Worm (Caenorhabditis elegans): ENCODE data around the gene ref-2.

Gene ref-2

DNA sequence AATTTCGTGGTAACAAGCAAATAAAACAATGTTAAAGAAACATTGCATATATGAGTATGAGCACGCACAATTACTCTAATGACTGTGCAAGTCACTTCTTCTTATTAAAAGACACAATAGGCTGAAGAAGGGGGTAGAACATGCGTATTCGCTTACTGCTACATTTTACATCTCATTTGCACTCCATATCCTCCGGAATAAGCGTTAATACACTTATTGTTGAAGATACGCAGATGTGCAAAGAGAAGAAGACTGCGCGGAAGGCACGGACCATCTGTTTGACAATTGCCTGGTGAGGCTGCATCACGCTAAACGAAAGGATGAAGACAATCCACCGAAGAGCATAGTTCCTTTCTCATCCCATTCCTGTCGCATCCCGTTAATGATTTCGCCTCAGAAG lies 31.2 kb upstream of the ref-2 start:
- TF ChIP-seq pat-9 (tag; optimal IDR thresholded peaks at IDR 0.05) (no peak), che-1 (tag; optimal IDR thresholded peaks at IDR 0.05) (no peak), npax-4 (tag; optimal IDR thresholded peaks at IDR 0.05) (no peak), elt-4 (tag; optimal IDR thresholded peaks at IDR 0.05) (no peak), ama-1 (optimal IDR thresholded peaks at IDR 0.05) (no peak), ceh-45 (GFP tag; IDR thresholded peaks at IDR 0.05) (no peak), ceh-14 (tag; optimal IDR thresholded peaks at IDR 0.05) (peak; percentile 71), lin-11 (tag; optimal IDR thresholded peaks at IDR 0.05) (no peak), K09A11.1 (tag; optimal IDR thresholded peaks at IDR 0.05; ENCODE audit: insufficient read depth) (no peak), pha-2 (tag; optimal IDR thresholded peaks at IDR 0.05) (no peak), hlh-13 (GFP tag; optimal IDR thresholded peaks at IDR 0.05) (no peak), unc-55 (GFP tag; optimal IDR thresholded peaks at IDR 0.05) (peak; percentile 43), ceh-18 (tag; optimal IDR thresholded peaks at IDR 0.05) (no peak), ahr-1 (tag; optimal IDR thresholded peaks at IDR 0.05) (no peak), ceh-2 (tag; optimal IDR thresholded peaks at IDR 0.05) (no peak), hlh-8 (tag; optimal IDR thresholded peaks at IDR 0.05) (no peak), dmd-4 (tag; optimal IDR thresholded peaks at IDR 0.05; ENCODE audit: borderline replicate concordance) (no peak), rnt-1 (tag; optimal IDR thresholded peaks at IDR 0.05) (no peak), ztf-16 (tag; optimal IDR thresholded peaks at IDR 0.05) (no peak), ets-4 (tag; optimal IDR thresholded peaks at IDR 0.05) (no peak), pros-1 (tag; optimal IDR thresholded peaks at IDR 0.05) (no peak), zip-5 (tag; optimal IDR thresholded peaks at IDR 0.05) (no peak), pqm-1 (tag; optimal IDR thresholded peaks at IDR 0.05) (no peak), fkh-10 (GFP tag; optimal IDR thresholded peaks at IDR 0.05) (no peak), C38D4.7 (GFP tag; optimal IDR thresholded peaks at IDR 0.05) (no peak), fax-1 (tag; optimal IDR thresholded peaks at IDR 0.05) (no peak), ceh-48 (tag; optimal IDR thresholded peaks at IDR 0.05) (no peak), madf-2 (tag; optimal IDR thresholded peaks at IDR 0.05) (no peak), T23F11.4 (GFP tag; optimal IDR thresholded peaks at IDR 0.05) (no peak), tbx-2 (tag; optimal IDR thresholded peaks at IDR 0.05) (peak; percentile 47), C08G9.2 (tag; optimal IDR thresholded peaks at IDR 0.05) (no peak), Y22D7AL.16 (tag; optimal IDR thresholded peaks at IDR 0.05) (no peak), ceh-9 (tag; optimal IDR thresholded peaks at IDR 0.05) (no peak), nfya-1 (tag; optimal IDR thresholded peaks at IDR 0.05) (peak; percentile 24), pax-1 (tag; optimal IDR thresholded peaks at IDR 0.05) (no peak), eyg-1 (tag; optimal IDR thresholded peaks at IDR 0.05) (no peak), gmeb-2 (tag; optimal IDR thresholded peaks at IDR 0.05) (no peak), K02D7.2 (tag; optimal IDR thresholded peaks at IDR 0.05) (no peak), ceh-34 (tag; optimal IDR thresholded peaks at IDR 0.05) (no peak), unc-42 (tag; optimal IDR thresholded peaks at IDR 0.05) (peak; percentile 97), sox-2 (GFP tag; IDR thresholded peaks at IDR 0.05) (no peak), ref-2 (tag; optimal IDR thresholded peaks at IDR 0.05) (peak; percentile 46), sox-4 (tag; optimal IDR thresholded peaks at IDR 0.05) (no peak), ceh-24 (tag; optimal IDR thresholded peaks at IDR 0.05) (no peak), tbx-7 (tag; optimal IDR thresholded peaks at IDR 0.05) (no peak), dve-1 (tag; optimal IDR thresholded peaks at IDR 0.05) (no peak), pag-3 (tag; optimal IDR thresholded peaks at IDR 0.05; ENCODE audit: borderline replicate concordance) (no peak), fkh-6 (tag; optimal IDR thresholded peaks at IDR 0.05) (no peak), hlh-6 (tag; optimal IDR thresholded peaks at IDR 0.05) (no peak), lim-6 (tag; optimal IDR thresholded peaks at IDR 0.05) (no peak), nhr-11 (tag; optimal IDR thresholded peaks at IDR 0.05) (no peak), nhr-232 (tag; optimal IDR thresholded peaks at IDR 0.05) (no peak), pha-4 (tag; optimal IDR thresholded peaks at IDR 0.05) (no peak), ceh-6 (GFP tag; optimal IDR thresholded peaks at IDR 0.05) (no peak), hlh-30 (tag; optimal IDR thresholded peaks at IDR 0.05; ENCODE audit: insufficient read depth) (no peak)
